Worm (Caenorhabditis elegans) whole organism, mixed stage, embryonic: ENCODE data around the gene dlat-2.

Experiments used
- ceh-83 ChIP-seq: fragments of 200-800 bp; sonication (Bioruptor generic); optimal IDR thresholded peaks from 2 replicates; lab custom pipeline; 2018; ENCODE audit warnings: mild to moderate bottlenecking, missing genetic modification characterization, missing compliant biosample characterization
- ces-1 ChIP-seq: fragments of 150-350 bp; optimal IDR thresholded peaks from 2 replicates; lab custom pipeline; 2014; ENCODE audit warnings: missing biosample characterization, missing genetic modification reagents, missing genetic modification characterization
- lin-13 ChIP-seq: fragments of 150-350 bp; optimal IDR thresholded peaks from 2 replicates; lab custom pipeline; 2014; ENCODE audit warnings: missing biosample characterization, missing genetic modification characterization
- nhr-28 ChIP-seq: fragments of 150-350 bp; optimal IDR thresholded peaks from 2 replicates; lab custom pipeline; 2014; ENCODE audit warnings: missing biosample characterization, missing genetic modification characterization
- nhr-76 ChIP-seq: sonication (generic microtip); optimal IDR thresholded peaks from 2 replicates; lab custom pipeline; 2017; ENCODE audit warnings: missing biosample characterization, missing genetic modification characterization
- pha-4 ChIP-seq: fragments of 150-350 bp; optimal IDR thresholded peaks from 2 replicates; lab custom pipeline; 2018; ENCODE audit warnings: missing biosample characterization, missing genetic modification reagents, missing genetic modification characterization

DNA sequence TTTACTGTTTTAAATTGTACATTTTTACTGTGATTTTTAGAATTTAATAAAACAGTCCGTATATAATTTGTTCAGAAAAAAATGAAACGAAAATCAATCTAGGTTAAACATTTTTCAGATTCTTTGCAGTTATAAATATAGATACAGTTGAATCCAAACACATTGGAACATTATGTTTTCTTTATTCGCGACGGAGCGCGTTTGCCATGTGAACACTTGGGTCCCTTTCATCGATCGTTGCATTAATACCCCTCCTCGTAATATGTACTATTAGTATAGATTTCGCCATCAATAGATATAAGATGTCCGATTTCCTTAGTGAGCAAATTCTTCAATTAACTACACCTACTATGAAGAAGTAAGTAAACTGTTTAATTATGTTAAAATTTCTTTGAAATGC is 45.4 kb upstream of the dlat-2 start, which contains the start of gene C49C3.8:
- TF ChIP-seq nhr-28 (tag; lab: Kevin White, UChicago) (no peak), ces-1 (GFP tag; lab: Kevin White, UChicago) (peak; percentile 43), pha-4 (tag; lab: Kevin White, UChicago) (no peak), nhr-76 (tag; lab: Kevin White, UChicago) (no peak), lin-13 (no peak), ceh-83 (no peak)
